Worm (Caenorhabditis elegans): ENCODE measurements around the gene ugt-8.

DNA sequence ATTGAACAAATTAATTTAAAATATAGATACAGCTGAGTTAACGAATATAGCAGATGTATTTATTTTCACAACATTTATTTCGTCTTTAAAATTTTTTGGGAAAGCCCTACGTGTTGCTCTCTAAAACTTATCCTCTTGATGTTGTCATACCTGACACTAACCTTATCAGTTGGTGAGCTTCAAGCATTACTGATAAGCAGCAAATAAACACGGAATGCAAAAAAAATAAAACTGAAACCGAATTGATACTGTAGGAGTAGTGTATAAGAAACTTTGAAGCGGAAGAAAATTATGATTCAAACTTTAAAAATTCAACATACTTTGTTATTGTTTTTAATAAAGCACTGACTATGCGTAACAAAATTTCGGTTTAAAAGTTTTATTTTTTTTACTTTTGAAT, 31.4 kb downstream of the ugt-8 start:
- TF ChIP-seq ztf-23 (GFP tag; IDR thresholded peaks at IDR 0.05) (no peak), ztf-29 (GFP tag; IDR thresholded peaks at IDR 0.05) (no peak), flt-1 (GFP tag; IDR thresholded peaks at IDR 0.05) (no peak), T22C8.4 (GFP tag; IDR thresholded peaks at IDR 0.05) (no peak)
